Worm (Caenorhabditis elegans) whole organism, L4 larva: Measurements from ENCODE around the gene uda-1.

Source experiments
- F49E8.2 ChIP-seq: sonication (generic microtip); optimal IDR thresholded peaks from 2 replicates; lab custom pipeline; 2016; ENCODE audit warnings: missing compliant biosample characterization, mild to moderate bottlenecking, missing genetic modification characterization, borderline replicate concordance
- aly-2 ChIP-seq: sonication (generic microtip); optimal IDR thresholded peaks from 2 replicates; lab custom pipeline; 2018; ENCODE audit warnings: missing biosample characterization, missing genetic modification characterization
- ceh-82 ChIP-seq: sonication (generic microtip); optimal IDR thresholded peaks from 2 replicates; lab custom pipeline; 2017; ENCODE audit warnings: missing biosample characterization, missing genetic modification characterization
- lin-13 ChIP-seq: fragments of 150-350 bp; optimal IDR thresholded peaks from 2 replicates; lab custom pipeline; 2014; ENCODE audit warnings: missing biosample characterization, missing genetic modification reagents, missing genetic modification characterization
- mdt-29 ChIP-seq: fragments of 200-800 bp; sonication (Bioruptor generic); IDR thresholded peaks from 2 replicates; pipeline ENCODE4 v1.3.6; 2022; ENCODE audit warnings: missing genetic modification reagents, missing genetic modification characterization, missing compliant biosample characterization
- mep-1 ChIP-seq: fragments of 150-350 bp; sonication (generic microtip); optimal IDR thresholded peaks from 3 replicates; lab custom pipeline; 2014; ENCODE audit warnings: missing biosample characterization, missing genetic modification characterization
- nhr-237 ChIP-seq: sonication (generic microtip); optimal IDR thresholded peaks from 2 replicates; lab custom pipeline; 2017; ENCODE audit warnings: missing biosample characterization, missing genetic modification characterization
- nhr-25 ChIP-seq: sonication (generic microtip); optimal IDR thresholded peaks from 2 replicates; lab custom pipeline; 2017; ENCODE audit warnings: missing genetic modification characterization, mild to moderate bottlenecking, missing compliant biosample characterization, antibody characterized with exemption, moderate library complexity, borderline replicate concordance; ENCODE audit not compliant: insufficient read depth
- nhr-28 ChIP-seq: fragments of 150-350 bp; optimal IDR thresholded peaks from 2 replicates; lab custom pipeline; 2014; ENCODE audit warnings: missing biosample characterization, missing genetic modification characterization
- nhr-77 ChIP-seq: fragments of 150-350 bp; optimal IDR thresholded peaks from 2 replicates; lab custom pipeline; 2014; ENCODE audit warnings: missing biosample characterization, missing genetic modification characterization
- pqm-1 ChIP-seq: sonication (generic microtip); optimal IDR thresholded peaks from 2 replicates; lab custom pipeline; 2017; ENCODE audit warnings: missing biosample characterization, missing genetic modification characterization
- saeg-2 ChIP-seq: fragments of 200-800 bp; sonication (Bioruptor generic); IDR thresholded peaks from 2 replicates; pipeline ENCODE4 v1.3.6; 2022; ENCODE audit warnings: missing genetic modification reagents, missing genetic modification characterization, missing compliant biosample characterization
- zfp-2 ChIP-seq: sonication (generic microtip); optimal IDR thresholded peaks from 2 replicates; lab custom pipeline; 2016; ENCODE audit warnings: mild to moderate bottlenecking, missing genetic modification characterization, missing compliant biosample characterization

- TF ChIP-seq lin-13 (GFP tag; lab: Kevin White, UChicago) (no peak), mep-1 (tag; lab: Kevin White, UChicago) (no peak), pqm-1 (tag; lab: Kevin White, UChicago) (no peak), mdt-29 (no peak), nhr-77 (tag; lab: Kevin White, UChicago) (no peak), ceh-82 (tag; lab: Kevin White, UChicago) (no peak), F49E8.2 (tag; lab: Kevin White, UChicago) (no peak), aly-2 (tag; lab: Kevin White, UChicago) (no peak), nhr-25 (tag; lab: Kevin White, UChicago) (no peak), nhr-28 (no peak), zfp-2 (tag; lab: Kevin White, UChicago) (no peak), saeg-2 (GFP tag; lab: Robert Waterston, UW) (no peak), nhr-237 (tag; lab: Kevin White, UChicago) (no peak)
These were observed 45.9 kb upstream of the uda-1 start for ce11 chrV:9958654-9959053.
